Fruit fly (Drosophila melanogaster) whole organism, embryonic: Measurements from ENCODE around the gene Sclp.
A peak's percentile ranks its signal among the peaks of the same experiment; 100 is the strongest.

Source experiments
- BtbVII ChIP-seq: fragments of 200-800 bp; sonication (Bioruptor generic); optimal IDR thresholded peaks from 3 replicates; lab custom pipeline; 2017; ENCODE audit warnings: missing biosample characterization, mild to moderate bottlenecking, missing genetic modification characterization
- C15 ChIP-seq: fragments of 200-800 bp; sonication (Bioruptor generic); IDR thresholded peaks from 3 replicates; pipeline ENCODE4 v1.3.6; 2022; ENCODE audit warnings: missing biosample characterization, missing genetic modification characterization
- CG11723 ChIP-seq: fragments of 200-800 bp; sonication (Bioruptor generic); optimal IDR thresholded peaks from 2 replicates; lab custom pipeline; 2017; ENCODE audit warnings: missing biosample characterization, mild to moderate bottlenecking, missing genetic modification characterization
- CG12104 ChIP-seq: fragments of 200-800 bp; sonication (Bioruptor generic); optimal IDR thresholded peaks from 3 replicates; lab custom pipeline; 2016; ENCODE audit warnings: missing biosample characterization, missing genetic modification characterization
- CG12744 ChIP-seq: fragments of 200-800 bp; sonication (Bioruptor generic); optimal IDR thresholded peaks from 2 replicates; lab custom pipeline; 2016; ENCODE audit warnings: missing biosample characterization, missing genetic modification characterization
- CG14965 ChIP-seq: fragments of 200-800 bp; sonication (Bioruptor generic); optimal IDR thresholded peaks from 2 replicates; lab custom pipeline; 2016; ENCODE audit warnings: missing biosample characterization, missing genetic modification characterization, borderline replicate concordance
- CG1603 ChIP-seq: fragments of 200-800 bp; sonication (Bioruptor generic); optimal IDR thresholded peaks from 2 replicates; lab custom pipeline; 2019; ENCODE audit warnings: missing biosample characterization, mild to moderate bottlenecking, missing genetic modification characterization, moderate library complexity
- CG2116 ChIP-seq: fragments of 200-800 bp; sonication (Bioruptor generic); optimal IDR thresholded peaks from 3 replicates; lab custom pipeline; 2018; ENCODE audit warnings: missing biosample characterization, mild to moderate bottlenecking, missing genetic modification characterization
- CG30020 ChIP-seq: fragments of 200-800 bp; optimal IDR thresholded peaks from 2 replicates; lab custom pipeline; 2019; ENCODE audit warnings: missing biosample characterization, mild to moderate bottlenecking, missing genetic modification characterization, moderate library complexity
- CG34376 ChIP-seq: fragments of 200-800 bp; sonication (Bioruptor generic); optimal IDR thresholded peaks from 2 replicates; lab custom pipeline; 2018; ENCODE audit warnings: missing biosample characterization, mild to moderate bottlenecking, missing genetic modification characterization
- CG4328 ChIP-seq: fragments of 200-800 bp; sonication (Bioruptor generic); optimal IDR thresholded peaks from 3 replicates; lab custom pipeline; 2017; ENCODE audit warnings: missing biosample characterization, missing genetic modification reagents, missing genetic modification characterization
- CG4854 ChIP-seq: fragments of 200-800 bp; sonication (Bioruptor generic); optimal IDR thresholded peaks from 2 replicates; lab custom pipeline; 2016; ENCODE audit warnings: missing biosample characterization, missing genetic modification characterization, inconsistent platforms
- CG5953 ChIP-seq: fragments of 200-800 bp; sonication (Bioruptor generic); IDR thresholded peaks from 2 replicates; pipeline ENCODE4 v1.3.6; 2022; ENCODE audit warnings: missing biosample characterization, missing genetic modification characterization
- CG6765 ChIP-seq: fragments of 200-800 bp; sonication (Bioruptor generic); optimal IDR thresholded peaks from 3 replicates; lab custom pipeline; 2017; ENCODE audit warnings: missing biosample characterization, mild to moderate bottlenecking, missing genetic modification characterization
- CG9437 ChIP-seq: fragments of 200-800 bp; sonication (Bioruptor generic); optimal IDR thresholded peaks from 2 replicates; lab custom pipeline; 2018; ENCODE audit warnings: missing biosample characterization, mild to moderate bottlenecking, missing genetic modification characterization
- Dad ChIP-seq: fragments of 200-800 bp; sonication (Bioruptor generic); optimal IDR thresholded peaks from 3 replicates; lab custom pipeline; 2016; ENCODE audit warnings: missing biosample characterization, missing genetic modification characterization
- GATAe ChIP-seq: fragments of 200-800 bp; sonication (Bioruptor generic); conservative IDR thresholded peaks from 2 replicates; pipeline ENCODE4 v1.3.6; 2022; ENCODE audit warnings: missing biosample characterization, missing genetic modification characterization
- Gug ChIP-seq: fragments of 200-800 bp; sonication (Bioruptor generic); IDR thresholded peaks from 4 replicates; pipeline ENCODE4 v1.3.6; 2022; ENCODE audit warnings: missing biosample characterization, missing genetic modification characterization
- Hand ChIP-seq: fragments of 200-800 bp; sonication (Bioruptor generic); optimal IDR thresholded peaks from 2 replicates; lab custom pipeline; 2017; ENCODE audit warnings: mild to moderate bottlenecking, missing biosample characterization, missing genetic modification reagents, missing genetic modification characterization
- HmgZ ChIP-seq: fragments of 200-800 bp; sonication (Bioruptor generic); optimal IDR thresholded peaks from 2 replicates; lab custom pipeline; 2018; ENCODE audit warnings: missing biosample characterization, mild to moderate bottlenecking, missing genetic modification characterization
- Hr51 ChIP-seq, 2 experiments: fragments of 200-800 bp; sonication (Bioruptor generic); optimal IDR thresholded peaks; 2 replicates in 1 of 2; 3 replicates in 1 of 2; lab custom pipeline; 2016 to 2018; ENCODE audit warnings: missing biosample characterization in 2 of 2, missing genetic modification characterization in 2 of 2, mild to moderate bottlenecking in 1 of 2, moderate library complexity in 1 of 2
- Mes4 ChIP-seq: fragments of 200-800 bp; sonication (Bioruptor generic); optimal IDR thresholded peaks from 2 replicates; lab custom pipeline; 2016; ENCODE audit warnings: missing biosample characterization, missing genetic modification characterization
- NC2β ChIP-seq: fragments of 200-800 bp; sonication (Bioruptor generic); optimal IDR thresholded peaks from 2 replicates; lab custom pipeline; 2016; ENCODE audit warnings: missing biosample characterization, missing genetic modification characterization
- Optix ChIP-seq: fragments of 200-800 bp; sonication (Bioruptor generic); IDR thresholded peaks from 3 replicates; pipeline ENCODE4 v1.3.6; 2022; ENCODE audit warnings: missing biosample characterization, missing genetic modification characterization
- PHDP ChIP-seq: fragments of 200-800 bp; sonication (Bioruptor generic); optimal IDR thresholded peaks from 3 replicates; lab custom pipeline; 2018; ENCODE audit warnings: missing biosample characterization, mild to moderate bottlenecking, missing genetic modification characterization, moderate library complexity
- Side ChIP-seq: fragments of 200-800 bp; sonication (Bioruptor generic); optimal IDR thresholded peaks from 2 replicates; lab custom pipeline; 2016; ENCODE audit warnings: missing biosample characterization, missing genetic modification characterization
- Sry-β ChIP-seq: fragments of 200-800 bp; sonication (Bioruptor generic); optimal IDR thresholded peaks from 2 replicates; lab custom pipeline; 2018; ENCODE audit warnings: missing biosample characterization, mild to moderate bottlenecking, missing genetic modification characterization, moderate library complexity
- Sry-δ ChIP-seq: fragments of 200-800 bp; sonication (Bioruptor generic); optimal IDR thresholded peaks from 2 replicates; lab custom pipeline; 2016; ENCODE audit warnings: missing biosample characterization, missing genetic modification characterization
- Trl ChIP-seq, 3 experiments: fragments of >200 bp in 2 of 3; fragments of 200-800 bp in 1 of 3; sonication (Bioruptor generic) in 1 of 3; optimal IDR thresholded peaks; 2 replicates in 1 of 3; 3 replicates in 2 of 3; lab custom pipeline; 2016 to 2017; ENCODE audit warnings: missing biosample characterization in 1 of 3, missing genetic modification characterization in 1 of 3
- ase ChIP-seq: fragments of 200-800 bp; sonication (Bioruptor generic); IDR thresholded peaks from 3 replicates; pipeline ENCODE4 v1.3.6; 2022; ENCODE audit warnings: missing biosample characterization, missing genetic modification characterization
- caup ChIP-seq: fragments of 200-800 bp; sonication (Bioruptor generic); optimal IDR thresholded peaks from 3 replicates; lab custom pipeline; 2017; ENCODE audit warnings: missing biosample characterization, mild to moderate bottlenecking, missing genetic modification characterization, moderate library complexity; ENCODE audit not compliant: severe bottlenecking
- cg ChIP-seq: fragments of 200-800 bp; sonication (Bioruptor generic); optimal IDR thresholded peaks from 3 replicates; lab custom pipeline; 2019; ENCODE audit warnings: missing biosample characterization, mild to moderate bottlenecking, missing genetic modification characterization, moderate library complexity
- disco-r ChIP-seq: fragments of 200-800 bp; sonication (Bioruptor generic); optimal IDR thresholded peaks from 2 replicates; lab custom pipeline; 2016; ENCODE audit warnings: missing biosample characterization, missing genetic modification characterization
- dmrt99B ChIP-seq: fragments of 200-800 bp; sonication (Bioruptor generic); optimal IDR thresholded peaks from 2 replicates; lab custom pipeline; 2018; ENCODE audit warnings: missing biosample characterization, mild to moderate bottlenecking, missing genetic modification characterization, moderate library complexity
- dpn ChIP-seq, 2 experiments: fragments of 200-800 bp; sonication (Bioruptor generic); optimal IDR thresholded peaks; 3 replicates each; lab custom pipeline; 2016; ENCODE audit warnings: missing biosample characterization in 2 of 2, missing genetic modification characterization in 2 of 2
- ewg ChIP-seq: fragments of 200-800 bp; sonication (Bioruptor generic); optimal IDR thresholded peaks from 3 replicates; lab custom pipeline; 2017; ENCODE audit warnings: mild to moderate bottlenecking, missing biosample characterization, missing genetic modification reagents, missing genetic modification characterization
- fd96Cb ChIP-seq: fragments of 200-800 bp; sonication (Bioruptor generic); optimal IDR thresholded peaks from 2 replicates; lab custom pipeline; 2018; ENCODE audit warnings: missing biosample characterization, mild to moderate bottlenecking, missing genetic modification characterization, moderate library complexity
- inv ChIP-seq: fragments of 200-800 bp; sonication (Bioruptor generic); IDR thresholded peaks from 2 replicates; pipeline ENCODE4 v1.3.6; 2022; ENCODE audit warnings: missing biosample characterization, missing genetic modification characterization; ENCODE audit not compliant: partially characterized antibody
- jing ChIP-seq: fragments of 200-800 bp; sonication (Bioruptor generic); optimal IDR thresholded peaks from 2 replicates; lab custom pipeline; 2018; ENCODE audit warnings: missing biosample characterization, mild to moderate bottlenecking, missing genetic modification characterization
- knrl ChIP-seq: fragments of 200-800 bp; sonication (Bioruptor generic); IDR thresholded peaks from 3 replicates; pipeline ENCODE4 v1.3.6; 2022; ENCODE audit warnings: missing biosample characterization, missing genetic modification characterization; ENCODE audit not compliant: partially characterized antibody
- lilli ChIP-seq: fragments of 200-800 bp; sonication (Bioruptor generic); optimal IDR thresholded peaks from 3 replicates; lab custom pipeline; 2016; ENCODE audit warnings: missing biosample characterization, missing genetic modification characterization
- phol ChIP-seq: fragments of 200-800 bp; sonication (Bioruptor generic); optimal IDR thresholded peaks from 3 replicates; lab custom pipeline; 2018; ENCODE audit warnings: missing biosample characterization, mild to moderate bottlenecking, missing genetic modification characterization, moderate library complexity
- pzg ChIP-seq: fragments of 200-800 bp; sonication (Bioruptor generic); optimal IDR thresholded peaks from 3 replicates; lab custom pipeline; 2018; ENCODE audit warnings: missing biosample characterization, mild to moderate bottlenecking, missing genetic modification characterization, moderate library complexity
- ro ChIP-seq: fragments of 200-800 bp; sonication (Bioruptor generic); IDR thresholded peaks from 2 replicates; pipeline ENCODE4 v1.3.6; 2022; ENCODE audit warnings: missing biosample characterization, missing genetic modification characterization
- seq ChIP-seq: fragments of 200-800 bp; sonication (Bioruptor generic); IDR thresholded peaks from 2 replicates; pipeline ENCODE4 v1.3.6; 2022; ENCODE audit warnings: missing biosample characterization, missing genetic modification characterization
- sqz ChIP-seq: fragments of 200-800 bp; sonication (Bioruptor generic); optimal IDR thresholded peaks from 3 replicates; lab custom pipeline; 2018; ENCODE audit warnings: missing biosample characterization, mild to moderate bottlenecking, missing genetic modification characterization
- unpg ChIP-seq: fragments of 200-800 bp; sonication (Bioruptor generic); optimal IDR thresholded peaks from 3 replicates; lab custom pipeline; 2018; ENCODE audit warnings: missing biosample characterization, mild to moderate bottlenecking, missing genetic modification characterization, moderate library complexity
- zf30C ChIP-seq: fragments of 200-800 bp; sonication (Bioruptor generic); optimal IDR thresholded peaks from 3 replicates; lab custom pipeline; 2018; ENCODE audit warnings: missing biosample characterization, mild to moderate bottlenecking, missing genetic modification characterization
- zfh1 ChIP-seq: fragments of 200-800 bp; sonication (Bioruptor generic); IDR thresholded peaks from 3 replicates; pipeline ENCODE4 v1.3.6; 2022; ENCODE audit warnings: missing biosample characterization, missing genetic modification characterization

The Sclp gene

dm6 chrX:11920959-11921358 is 3.5 kb downstream of the Sclp start (continued):
- TF ChIP-seq PHDP (peak; percentile 94), C15 (GFP tag; lab: Robert Waterston, UW) (peak; percentile 62; the same call in 1 of the 3 replicates), fd96Cb (tag; lab: Kevin White, UChicago) (peak; percentile 92), Sry-δ (GFP tag; lab: Kevin White, UChicago) (peak; percentile 4), Optix (GFP tag; lab: Robert Waterston, UW) (no peak), CG14965 (GFP tag; lab: Kevin White, UChicago) (no peak), CG4328 (GFP tag; lab: Kevin White, UChicago) (peak; percentile 83), lilli (GFP tag; lab: Kevin White, UChicago) (peak; percentile 83), BtbVII (peak; percentile 81), ase (GFP tag; lab: Robert Waterston, UW) (peak; percentile 74), CG2116 (GFP tag; lab: Kevin White, UChicago) (peak; percentile 63), CG5953 (GFP tag; lab: Robert Waterston, UW) (peak; percentile 73; the same call in 1 of the 2 replicates), CG12744 (GFP tag; lab: Kevin White, UChicago) (peak; percentile 62), disco-r (GFP tag; lab: Kevin White, UChicago) (peak; percentile 52), cg (no peak), Hand (GFP tag; lab: Kevin White, UChicago) (peak; percentile 70), Dad (GFP tag; lab: Kevin White, UChicago) (peak; percentile 68), CG4854 (GFP tag; lab: Kevin White, UChicago) (peak; percentile 65), Trl (optimal IDR thresholded peaks at IDR 0.05; lab: Kevin White, UChicago) (peak; percentile 33 to 64), Trl (GFP tag; optimal IDR thresholded peaks at IDR 0.05; lab: Kevin White, UChicago) (peak; percentile 69), Mes4 (GFP tag; lab: Kevin White, UChicago) (peak; percentile 57), caup (peak; percentile 85), zfh1 (GFP tag; lab: Robert Waterston, UW) (peak; percentile 87), ro (GFP tag; lab: Robert Waterston, UW) (peak; percentile 64; the same call in 1 of the 2 replicates), zf30C (GFP tag; lab: Kevin White, UChicago) (peak; percentile 78), unpg (GFP tag; lab: Kevin White, UChicago) (peak; percentile 94), dmrt99B (peak; percentile 95), dpn (GFP tag; optimal IDR thresholded peaks at IDR 0.05; lab: Kevin White, UChicago) (peak; percentile 85 to 87), jing (peak; percentile 75), ewg (GFP tag; lab: Kevin White, UChicago) (peak; percentile 83)

- TF ChIP-seq GATAe (GFP tag; lab: Robert Waterston, UW) (no peak), Hr51 (GFP tag; optimal IDR thresholded peaks at IDR 0.05; lab: Kevin White, UChicago) (no peak), sqz (GFP tag; lab: Kevin White, UChicago) (peak; percentile 26), CG6765 (GFP tag; lab: Kevin White, UChicago) (no peak), Hand (GFP tag; lab: Kevin White, UChicago) (no peak), Gug (GFP tag; lab: Robert Waterston, UW) (no peak), CG4328 (GFP tag; lab: Kevin White, UChicago) (no peak), seq (GFP tag; lab: Robert Waterston, UW) (no peak), pzg (no peak), CG34376 (GFP tag; lab: Kevin White, UChicago) (no peak), CG11723 (no peak), CG30020 (tag; lab: Kevin White, UChicago) (no peak), Sry-β (GFP tag; lab: Kevin White, UChicago) (peak; percentile 88), CG9437 (GFP tag; lab: Kevin White, UChicago) (no peak), HmgZ (tag; lab: Kevin White, UChicago) (no peak), knrl (GFP tag; lab: Robert Waterston, UW) (no peak), CG1603 (no peak), inv (no peak), phol (tag; lab: Kevin White, UChicago) (no peak), Side (no peak), NC2β (GFP tag; lab: Kevin White, UChicago) (no peak), CG12104 (GFP tag; lab: Kevin White, UChicago) (no peak)
Observed at dm6 chrX:11917056-11917633, 7.3 kb downstream of the Sclp start, which contains the start of gene pot. TSS of gene pot (minus strand) at chrX:11917260.
